Fruit fly (Drosophila melanogaster): ENCODE data around the gene CG31368.

The CG31368 gene

DNA sequence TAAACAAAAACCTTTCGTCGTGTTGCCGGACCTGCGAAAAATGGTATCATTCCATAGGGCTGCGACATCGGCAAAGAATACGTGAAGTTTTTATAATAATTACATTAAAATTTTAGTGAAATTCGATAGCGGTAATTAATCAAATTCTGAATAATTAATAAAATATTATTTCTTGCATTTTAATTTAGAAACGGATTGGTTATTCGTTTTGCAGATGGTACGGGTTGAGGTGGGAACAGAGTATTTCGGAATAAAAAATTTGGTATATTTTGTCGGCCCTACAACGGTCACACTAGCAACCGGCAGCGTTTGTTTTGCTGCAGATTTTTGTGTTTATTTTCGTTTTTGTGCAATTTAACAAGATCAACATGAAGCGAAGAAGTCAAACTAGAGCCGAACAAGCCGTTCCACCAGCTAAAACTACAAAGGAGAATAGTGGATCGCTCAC, at the start of gene CG31368, which contains the start of gene CG6962 (continued):
- TF ChIP-seq dimm (GFP tag; IDR thresholded peaks at IDR 0.05) (no peak), aop (GFP tag; IDR thresholded peaks at IDR 0.05) (peak; percentile 28; the same call in 1 of the 2 replicates), Hr78 (GFP tag; optimal IDR thresholded peaks at IDR 0.05) (no peak), Bteb2 (GFP tag; optimal IDR thresholded peaks at IDR 0.05) (peak; percentile 66), Bgb (GFP tag; IDR thresholded peaks at IDR 0.05; ENCODE audit: partially characterized antibody) (no peak), CG9797 (GFP tag; optimal IDR thresholded peaks at IDR 0.05) (peak; percentile 93), Atf-2 (GFP tag; optimal IDR thresholded peaks at IDR 0.05) (peak; percentile 68), ato (GFP tag; IDR thresholded peaks at IDR 0.05; ENCODE audit: partially characterized antibody) (no peak), CG6654 (GFP tag; optimal IDR thresholded peaks at IDR 0.05) (peak; percentile 21), NFAT (GFP tag; IDR thresholded peaks at IDR 0.05) (peak; percentile 84), Nf-YA (GFP tag; IDR thresholded peaks at IDR 0.05) (0 out of 2 replicates have a peak, but pooled peaks have one; percentile 31), dm (GFP tag; optimal IDR thresholded peaks at IDR 0.05) (peak; percentile 27), CG7745 (tag; optimal IDR thresholded peaks at IDR 0.05) (no peak), Pdp1 (GFP tag; optimal IDR thresholded peaks at IDR 0.05) (peak; percentile 70 to 77), HHEX (GFP tag; optimal IDR thresholded peaks at IDR 0.05) (peak; percentile 65), CG8359 (GFP tag; optimal IDR thresholded peaks at IDR 0.05; ENCODE audit: borderline replicate concordance) (no peak), CG9932 (GFP tag; IDR thresholded peaks at IDR 0.05) (peak; percentile 93), CG6272 (GFP tag; IDR thresholded peaks at IDR 0.05) (peak; percentile 86), ash1 (GFP tag; optimal IDR thresholded peaks at IDR 0.05) (no peak), CG2712 (tag; optimal IDR thresholded peaks at IDR 0.05) (peak; percentile 92), maf-S (GFP tag; optimal IDR thresholded peaks at IDR 0.05) (peak; percentile 55), Mrtf (GFP tag; IDR thresholded peaks at IDR 0.05) (peak; percentile 61; the same call in 2 of the 3 replicates), CG15073 (GFP tag; optimal IDR thresholded peaks at IDR 0.05) (peak; percentile 25), CoRest (tag; optimal IDR thresholded peaks at IDR 0.05) (peak; percentile 92), CG2116 (GFP tag; optimal IDR thresholded peaks at IDR 0.05) (peak; percentile 78), tx (GFP tag; optimal IDR thresholded peaks at IDR 0.05) (peak; percentile 52), CG4282 (GFP tag; optimal IDR thresholded peaks at IDR 0.05) (no peak), CG6254 (GFP tag; optimal IDR thresholded peaks at IDR 0.05) (peak; percentile 56), mld (GFP tag; IDR thresholded peaks at IDR 0.05; ENCODE audit: partially characterized antibody) (no peak), CG13424 (tag; optimal IDR thresholded peaks at IDR 0.05) (peak; percentile 91), CG42726 (GFP tag; IDR thresholded peaks at IDR 0.05; ENCODE audit: partially characterized antibody) (no peak), CG10543 (GFP tag; optimal IDR thresholded peaks at IDR 0.05) (peak; percentile 73), CG5245 (GFP tag; optimal IDR thresholded peaks at IDR 0.05) (peak; percentile 82), CG10431 (GFP tag; optimal IDR thresholded peaks at IDR 0.05) (peak; percentile 3), CG6689 (GFP tag; IDR thresholded peaks at IDR 0.05) (peak; percentile 75), HmgD (GFP tag; optimal IDR thresholded peaks at IDR 0.05) (no peak), CG8478 (optimal IDR thresholded peaks at IDR 0.05) (no peak), salm (tag; optimal IDR thresholded peaks at IDR 0.05) (peak; percentile 68), CG3726 (GFP tag; IDR thresholded peaks at IDR 0.05) (peak; percentile 60; the same call in 1 of the 3 replicates), CG18599 (GFP tag; optimal IDR thresholded peaks at IDR 0.05) (peak; percentile 76), dpn (GFP tag; optimal IDR thresholded peaks at IDR 0.05) (peak; percentile 80 to 87), CG6813 (GFP tag; optimal IDR thresholded peaks at IDR 0.05) (peak; percentile 14), prd (optimal IDR thresholded peaks at IDR 0.05) (no peak), prd (GFP tag; IDR thresholded peaks at IDR 0.05) (peak; percentile 90), Rx (GFP tag; IDR thresholded peaks at IDR 0.05) (peak; percentile 71), MBD-R2 (GFP tag; IDR thresholded peaks at IDR 0.05) (peak; percentile 94), CG12104 (GFP tag; optimal IDR thresholded peaks at IDR 0.05) (peak; percentile 77), CG8924 (tag; optimal IDR thresholded peaks at IDR 0.05) (peak; percentile 81), schlank (tag; optimal IDR thresholded peaks at IDR 0.05) (peak; percentile 21), abd-A (tag; optimal IDR thresholded peaks at IDR 0.05) (no peak)

Measured in whole organism, embryonic.